Worm (Caenorhabditis elegans): ENCODE results near the gene acy-3.

acy-3 gene

DNA sequence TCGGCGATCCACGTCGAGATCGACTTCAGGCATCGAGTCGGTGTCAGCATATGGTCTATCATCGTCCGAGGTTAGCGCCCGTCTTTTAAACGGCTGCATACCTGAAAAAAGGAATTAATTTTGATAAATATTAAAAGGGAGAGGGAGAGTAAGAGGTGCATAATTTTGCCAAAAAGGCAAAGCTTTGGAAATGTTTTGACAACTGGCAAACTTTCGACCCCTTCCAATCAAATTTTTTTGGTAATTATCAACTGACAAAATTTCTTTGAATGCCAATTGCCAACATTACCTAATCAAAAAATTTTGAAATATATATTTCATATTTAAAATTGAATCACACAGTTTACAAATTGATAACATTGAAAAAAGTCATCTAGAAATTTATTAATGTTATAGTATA lies 33.3 kb upstream of the acy-3 start, which contains the start of gene dpy-27:
Gene dpy-27 (minus strand): TSS at position 101 of the 400 bp plus-strand sequence.
- TF ChIP-seq hmbx-1 (tag; optimal IDR thresholded peaks at IDR 0.05) (no peak), aly-1 (tag; optimal IDR thresholded peaks at IDR 0.05) (no peak), tbx-37 (GFP tag; conservative IDR thresholded peaks at IDR 0.05) (no peak), pes-1 (GFP tag; IDR thresholded peaks at IDR 0.05) (no peak), B0310.2 (tag; optimal IDR thresholded peaks at IDR 0.05) (no peak), hnd-1 (tag; optimal IDR thresholded peaks at IDR 0.05) (no peak), flt-1 (GFP tag; IDR thresholded peaks at IDR 0.05) (no peak), tra-4 (tag; optimal IDR thresholded peaks at IDR 0.05) (no peak), ama-1 (optimal IDR thresholded peaks at IDR 0.05) (no peak), hmg-4 (GFP tag; optimal IDR thresholded peaks at IDR 0.05) (no peak), ceh-36 (tag; optimal IDR thresholded peaks at IDR 0.05) (no peak), ets-7 (tag; optimal IDR thresholded peaks at IDR 0.05) (no peak), ceh-13 (GFP tag; optimal IDR thresholded peaks at IDR 0.05) (no peak), F13C5.2 (tag; optimal IDR thresholded peaks at IDR 0.05) (no peak), sea-1 (GFP tag; conservative IDR thresholded peaks at IDR 0.05) (no peak), tbx-11 (GFP tag; IDR thresholded peaks at IDR 0.05) (no peak)

DNA sequence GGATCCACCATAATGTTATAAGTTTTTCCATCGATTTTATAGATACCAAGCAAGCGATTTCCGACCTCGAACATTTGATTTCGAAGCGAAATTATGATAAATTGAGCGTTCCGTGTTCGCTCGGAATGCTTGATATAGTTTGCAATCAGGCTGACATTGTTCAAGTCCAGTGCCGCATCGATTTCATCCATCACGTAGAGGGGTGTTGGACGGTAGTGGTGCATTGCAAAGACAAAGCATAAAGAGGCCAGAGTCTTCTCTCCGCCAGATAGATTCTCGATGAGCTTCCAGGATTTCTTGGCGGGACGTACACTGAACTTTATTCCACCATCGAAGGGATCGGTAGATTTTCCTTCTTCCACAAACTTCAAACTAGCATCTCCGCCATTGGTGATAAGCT lies 28.1 kb upstream of the acy-3 start:
- TF ChIP-seq pes-1 (GFP tag; IDR thresholded peaks at IDR 0.05): no peak
- TF ChIP-seq flt-1 (GFP tag; IDR thresholded peaks at IDR 0.05): no peak

DNA sequence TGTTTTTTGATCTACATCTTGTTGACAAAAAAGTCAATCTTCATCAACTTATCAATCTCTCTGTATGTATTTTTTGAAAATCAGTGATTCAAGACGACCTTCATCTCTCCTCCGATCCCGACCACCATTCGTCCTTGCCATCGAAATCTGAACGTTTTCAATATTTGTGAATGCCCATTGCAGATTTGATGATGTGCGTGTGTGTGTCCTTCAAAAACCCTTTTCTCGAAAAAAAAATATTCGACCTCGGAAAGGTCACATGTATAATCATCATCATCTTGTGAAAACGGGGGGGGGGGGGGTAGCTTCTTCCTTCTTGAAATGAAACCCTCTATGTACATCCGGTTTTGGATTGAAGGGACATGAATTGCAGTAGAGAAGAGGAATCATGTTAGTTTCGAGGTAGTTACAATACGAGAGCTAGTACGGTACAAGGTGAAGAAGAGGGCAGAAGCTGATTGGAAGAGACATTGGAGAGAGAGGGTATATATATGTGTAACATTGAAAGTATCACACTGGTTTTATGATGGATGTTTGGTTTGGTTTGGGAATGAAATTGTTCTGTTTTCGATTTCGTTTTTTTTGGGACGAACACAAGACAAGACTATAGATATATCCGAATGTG lies 26.2 kb upstream of the acy-3 start:
- TF ChIP-seq aly-1 (tag; optimal IDR thresholded peaks at IDR 0.05): no peak
- no peak for TF ChIP-seq hmbx-1 (tag; optimal IDR thresholded peaks at IDR 0.05)
- TF ChIP-seq B0310.2 (tag; optimal IDR thresholded peaks at IDR 0.05): peak; percentile 2

DNA sequence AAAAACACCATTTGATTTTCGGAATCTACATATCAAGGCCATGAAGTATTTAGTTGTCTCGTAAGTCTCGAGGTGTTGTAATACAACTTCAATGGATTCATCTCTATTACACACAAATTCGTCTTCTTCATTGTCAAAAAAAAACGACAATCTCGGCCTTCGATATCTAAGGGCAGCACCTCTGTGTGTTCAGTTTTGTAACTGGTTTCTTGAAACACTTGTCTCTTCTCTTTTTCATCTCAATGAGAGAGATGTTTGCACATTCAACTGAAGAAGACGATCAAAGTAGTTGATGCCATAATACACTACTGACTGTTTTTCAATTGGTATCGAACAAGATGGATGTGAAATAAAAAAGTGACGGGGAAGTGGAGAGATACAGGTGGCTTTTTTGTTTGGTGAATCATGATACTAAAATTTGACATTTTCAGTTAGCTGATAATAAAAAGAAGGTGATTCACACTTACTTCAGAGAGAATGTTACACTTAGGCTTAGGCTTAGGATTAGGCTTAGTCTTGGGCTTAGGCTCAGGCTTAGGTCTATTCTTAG lies 25.2 kb upstream of the acy-3 start:
- TF ChIP-seq ceh-36 (tag; optimal IDR thresholded peaks at IDR 0.05) (peak; percentile 59), hmg-4 (GFP tag; optimal IDR thresholded peaks at IDR 0.05) (no peak)

DNA sequence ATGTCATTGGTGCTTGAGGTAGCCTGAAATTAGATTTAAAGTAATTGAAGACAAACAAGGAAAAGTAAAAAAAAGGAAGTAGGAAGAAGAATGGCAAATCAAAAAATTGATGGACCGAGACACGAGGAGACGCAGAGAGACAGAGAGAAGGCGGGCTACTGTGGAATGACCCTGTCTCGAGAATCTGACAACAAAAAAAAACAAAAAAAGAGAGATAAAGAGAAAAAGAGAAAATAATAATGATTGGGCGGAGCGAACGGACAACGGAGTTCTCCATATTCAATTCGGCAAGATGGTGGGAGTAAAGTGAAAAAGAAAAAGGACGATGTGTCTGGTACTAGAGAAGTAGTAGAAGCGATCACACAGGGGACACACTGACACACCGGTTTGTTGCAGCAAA lies 22.7 kb upstream of the acy-3 start, which contains the start of gene toh-1:
Gene toh-1 (minus strand): TSS at position 23 of the 400 bp plus-strand sequence.
- TF ChIP-seq hmg-4 (GFP tag; optimal IDR thresholded peaks at IDR 0.05) (no peak), tra-4 (tag; optimal IDR thresholded peaks at IDR 0.05) (no peak), ama-1 (optimal IDR thresholded peaks at IDR 0.05) (no peak), ets-7 (tag; optimal IDR thresholded peaks at IDR 0.05) (no peak)

DNA sequence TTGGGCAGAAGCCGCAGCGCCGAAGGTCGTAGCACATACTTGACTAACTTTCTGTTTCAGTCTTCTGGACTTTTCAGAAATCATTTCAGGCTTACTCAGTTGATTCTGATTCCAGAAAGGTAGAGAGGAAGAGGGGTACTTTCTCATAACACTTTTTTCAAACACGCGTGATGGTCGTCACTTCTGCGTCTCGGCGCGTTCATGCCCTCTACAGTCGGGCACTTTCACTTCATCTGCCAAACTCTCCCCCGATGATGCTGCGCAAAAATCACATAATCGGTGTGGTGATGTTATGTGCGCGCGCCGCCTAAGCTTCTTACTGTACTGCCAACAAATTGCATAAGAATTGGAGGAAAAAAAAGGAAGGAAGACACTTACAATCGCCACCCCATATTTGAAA lies 21.3 kb upstream of the acy-3 start:
- TF ChIP-seq hnd-1 (tag; optimal IDR thresholded peaks at IDR 0.05) (no peak), B0310.2 (tag; optimal IDR thresholded peaks at IDR 0.05) (no peak), tbx-37 (GFP tag; conservative IDR thresholded peaks at IDR 0.05) (no peak), tra-4 (tag; optimal IDR thresholded peaks at IDR 0.05) (no peak), hmbx-1 (tag; optimal IDR thresholded peaks at IDR 0.05) (no peak), F13C5.2 (tag; optimal IDR thresholded peaks at IDR 0.05) (no peak), pes-1 (GFP tag; IDR thresholded peaks at IDR 0.05) (no peak), flt-1 (GFP tag; IDR thresholded peaks at IDR 0.05) (no peak), ets-7 (tag; optimal IDR thresholded peaks at IDR 0.05) (no peak), aly-1 (tag; optimal IDR thresholded peaks at IDR 0.05) (no peak), scrt-1 (GFP tag; IDR thresholded peaks at IDR 0.05) (no peak), tbx-11 (GFP tag; IDR thresholded peaks at IDR 0.05) (no peak), ama-1 (optimal IDR thresholded peaks at IDR 0.05) (no peak), ceh-13 (GFP tag; optimal IDR thresholded peaks at IDR 0.05) (no peak), ceh-36 (tag; optimal IDR thresholded peaks at IDR 0.05) (no peak)

DNA sequence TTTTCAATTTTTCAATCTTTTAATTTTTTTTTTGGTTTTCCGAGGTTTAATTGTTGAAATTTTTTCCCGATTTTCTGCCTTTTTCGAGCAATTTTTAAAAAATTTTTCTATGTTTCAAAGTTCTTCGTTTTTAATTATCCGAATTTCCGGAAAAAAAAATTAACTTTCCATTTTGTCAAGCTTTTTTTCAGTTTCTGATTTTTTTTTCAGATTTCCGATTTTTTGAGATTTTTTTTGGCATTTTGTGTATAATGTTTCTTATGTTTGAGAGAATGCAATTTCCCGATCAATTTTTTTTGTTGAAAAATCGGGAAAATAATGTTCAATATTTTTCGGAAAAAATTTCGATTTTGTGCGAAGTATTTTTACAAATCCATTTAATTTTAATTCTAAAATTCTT lies 20.6 kb upstream of the acy-3 start:
- TF ChIP-seq ceh-13 (GFP tag; optimal IDR thresholded peaks at IDR 0.05): no peak
- no peak for TF ChIP-seq tbx-37 (GFP tag; conservative IDR thresholded peaks at IDR 0.05)
- TF ChIP-seq ceh-36 (tag; optimal IDR thresholded peaks at IDR 0.05): no peak
- TF ChIP-seq B0310.2 (tag; optimal IDR thresholded peaks at IDR 0.05): no peak
- no peak for TF ChIP-seq F13C5.2 (tag; optimal IDR thresholded peaks at IDR 0.05)
- no peak for TF ChIP-seq hmg-4 (GFP tag; optimal IDR thresholded peaks at IDR 0.05)
- no peak for TF ChIP-seq tra-4 (tag; optimal IDR thresholded peaks at IDR 0.05)
- TF ChIP-seq aly-1 (tag; optimal IDR thresholded peaks at IDR 0.05): no peak
- TF ChIP-seq flt-1 (GFP tag; IDR thresholded peaks at IDR 0.05): no peak

DNA sequence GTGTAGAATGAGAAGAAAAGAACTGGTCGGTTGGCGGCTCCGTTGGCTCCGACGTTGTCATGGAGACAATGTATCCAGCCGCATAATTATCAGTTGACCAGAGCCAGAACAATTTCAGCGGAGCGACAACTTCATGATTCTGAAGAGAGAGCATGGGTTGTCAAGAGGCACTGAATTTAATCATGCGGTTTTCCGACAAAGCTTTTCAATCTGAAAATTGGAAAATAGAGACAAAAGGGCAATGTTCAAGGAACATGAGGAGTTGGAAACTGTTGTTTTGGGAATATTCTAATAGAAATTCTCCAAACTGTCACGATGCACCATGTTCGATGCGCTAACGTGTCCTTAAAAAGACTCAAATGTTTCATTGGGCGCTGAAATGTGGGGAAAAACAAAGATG lies 18.1 kb upstream of the acy-3 start, which contains the start of gene xbx-5:
Gene xbx-5 (minus strand): TSS at position 56 of the 400 bp plus-strand sequence.
- TF ChIP-seq ceh-36 (tag; optimal IDR thresholded peaks at IDR 0.05) (no peak), sea-1 (GFP tag; conservative IDR thresholded peaks at IDR 0.05) (no peak), hnd-1 (tag; optimal IDR thresholded peaks at IDR 0.05) (no peak), B0310.2 (tag; optimal IDR thresholded peaks at IDR 0.05) (no peak), tra-4 (tag; optimal IDR thresholded peaks at IDR 0.05) (no peak), F13C5.2 (tag; optimal IDR thresholded peaks at IDR 0.05) (no peak), flt-1 (GFP tag; IDR thresholded peaks at IDR 0.05) (no peak), tbx-37 (GFP tag; conservative IDR thresholded peaks at IDR 0.05) (no peak), ceh-13 (GFP tag; optimal IDR thresholded peaks at IDR 0.05) (no peak), ets-7 (tag; optimal IDR thresholded peaks at IDR 0.05) (no peak)

DNA sequence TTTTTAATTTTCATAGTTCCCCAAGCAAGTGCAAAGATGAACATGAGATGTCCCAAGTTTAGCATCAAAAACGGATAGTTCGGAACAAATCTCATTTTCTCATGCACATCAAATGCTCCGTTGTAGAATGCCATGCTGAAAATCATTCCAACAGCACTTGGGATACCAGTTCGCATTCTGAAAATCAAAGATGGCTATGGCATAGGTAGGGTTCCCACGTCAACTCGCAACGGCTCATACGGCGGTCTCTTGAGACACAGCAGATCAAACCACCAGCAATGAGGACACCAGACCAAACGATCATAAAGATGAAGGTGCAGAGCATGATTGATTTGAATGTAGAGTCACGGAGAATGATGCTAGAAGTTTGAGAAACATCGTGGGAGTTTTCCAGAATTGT lies 16.8 kb upstream of the acy-3 start:
- TF ChIP-seq B0310.2 (tag; optimal IDR thresholded peaks at IDR 0.05) (no peak), F13C5.2 (tag; optimal IDR thresholded peaks at IDR 0.05) (no peak), tra-4 (tag; optimal IDR thresholded peaks at IDR 0.05) (no peak), ets-7 (tag; optimal IDR thresholded peaks at IDR 0.05) (no peak), tbx-37 (GFP tag; conservative IDR thresholded peaks at IDR 0.05) (no peak), hmbx-1 (tag; optimal IDR thresholded peaks at IDR 0.05) (no peak), pes-1 (GFP tag; IDR thresholded peaks at IDR 0.05) (no peak), flt-1 (GFP tag; IDR thresholded peaks at IDR 0.05) (no peak), hmg-4 (GFP tag; optimal IDR thresholded peaks at IDR 0.05) (no peak), scrt-1 (GFP tag; IDR thresholded peaks at IDR 0.05) (no peak), aly-1 (tag; optimal IDR thresholded peaks at IDR 0.05) (no peak), sea-1 (GFP tag; conservative IDR thresholded peaks at IDR 0.05) (no peak), ceh-36 (tag; optimal IDR thresholded peaks at IDR 0.05) (no peak), ceh-13 (GFP tag; optimal IDR thresholded peaks at IDR 0.05) (no peak), tbx-11 (GFP tag; IDR thresholded peaks at IDR 0.05) (no peak), hnd-1 (tag; optimal IDR thresholded peaks at IDR 0.05) (no peak), ama-1 (optimal IDR thresholded peaks at IDR 0.05) (no peak)
